Fruit fly (Drosophila melanogaster): ENCODE results near the gene Dd.

Gene Dd

dm6 chrX:21366311-21366990, 42.6 kb upstream of the Dd start (continued):
- peak; percentile 89 for TF ChIP-seq odd (GFP tag; optimal IDR thresholded peaks at IDR 0.05)
- TF ChIP-seq CG12769 (tag; optimal IDR thresholded peaks at IDR 0.05) = peak; percentile 82
- TF ChIP-seq CG3995 (GFP tag; optimal IDR thresholded peaks at IDR 0.05) = peak; percentile 32
- 0 out of 2 replicates have a peak, but pooled peaks have one; percentile 32 for TF ChIP-seq CG11696 (GFP tag; IDR thresholded peaks at IDR 0.05)
- TF ChIP-seq CG6765 (GFP tag; optimal IDR thresholded peaks at IDR 0.05) = peak; percentile 88
- TF ChIP-seq CG12659 (GFP tag; optimal IDR thresholded peaks at IDR 0.05) = peak; percentile 96
- no peak for TF ChIP-seq Myb (GFP tag; optimal IDR thresholded peaks at IDR 0.05)
- peak; percentile 78 for TF ChIP-seq CG2202 (tag; optimal IDR thresholded peaks at IDR 0.05)
- TF ChIP-seq NC2β (GFP tag; optimal IDR thresholded peaks at IDR 0.05) = peak; percentile 17
- TF ChIP-seq CG15514 (GFP tag; optimal IDR thresholded peaks at IDR 0.05) = peak; percentile 83
- peak; percentile 54; the same call in 1 of the 2 replicates for TF ChIP-seq bowl (GFP tag; IDR thresholded peaks at IDR 0.05)
- peak; percentile 16 for TF ChIP-seq slp2 (GFP tag; optimal IDR thresholded peaks at IDR 0.05)
- TF ChIP-seq zf30C (GFP tag; optimal IDR thresholded peaks at IDR 0.05) = no peak
- no peak for TF ChIP-seq Ets97D (GFP tag; optimal IDR thresholded peaks at IDR 0.05)
- peak; percentile 80; the same call in 1 of the 2 replicates for TF ChIP-seq CG17328 (GFP tag; IDR thresholded peaks at IDR 0.05)
- TF ChIP-seq lola (GFP tag; optimal IDR thresholded peaks at IDR 0.05) = peak in 1 of 3 experiments; percentile 88
- TF ChIP-seq CG13894 (tag; optimal IDR thresholded peaks at IDR 0.05) = peak; percentile 92
- TF ChIP-seq ap (GFP tag; IDR thresholded peaks at IDR 0.05) = peak; percentile 57
- peak; percentile 34 for TF ChIP-seq CG16863 (GFP tag; optimal IDR thresholded peaks at IDR 0.05)
- no peak for TF ChIP-seq Hey (tag; optimal IDR thresholded peaks at IDR 0.05)
- peak; percentile 89 for TF ChIP-seq CG9817 (tag; optimal IDR thresholded peaks at IDR 0.05)
- TF ChIP-seq toy (GFP tag; IDR thresholded peaks at IDR 0.05) = no peak
- peak; percentile 4 to 62 for TF ChIP-seq chif (GFP tag; optimal IDR thresholded peaks at IDR 0.05)
- peak; percentile 84 for TF ChIP-seq twi (tag; optimal IDR thresholded peaks at IDR 0.05)
- TF ChIP-seq peb (GFP tag; IDR thresholded peaks at IDR 0.05) = peak; percentile 77
- peak; percentile 80 for TF ChIP-seq kay (GFP tag; optimal IDR thresholded peaks at IDR 0.05)
- TF ChIP-seq br (optimal IDR thresholded peaks at IDR 0.05) = no peak
- TF ChIP-seq pfk (GFP tag; optimal IDR thresholded peaks at IDR 0.05) = peak; percentile 2
- TF ChIP-seq Stat92E (GFP tag; optimal IDR thresholded peaks at IDR 0.05) = peak in 1 of 3 experiments; percentile 78
- TF ChIP-seq al (GFP tag; IDR thresholded peaks at IDR 0.05) = peak; percentile 74
- TF ChIP-seq Gug (GFP tag; IDR thresholded peaks at IDR 0.05) = peak; percentile 89
- peak; percentile 91 for TF ChIP-seq unpg (GFP tag; optimal IDR thresholded peaks at IDR 0.05)
- peak; percentile 82 for TF ChIP-seq stc (GFP tag; IDR thresholded peaks at IDR 0.05)
- no peak for TF ChIP-seq CG14860 (GFP tag; IDR thresholded peaks at IDR 0.05; ENCODE audit: partially characterized antibody)
- peak; percentile 90 for TF ChIP-seq nau (GFP tag; optimal IDR thresholded peaks at IDR 0.05)
- no peak for TF ChIP-seq Bgb (GFP tag; IDR thresholded peaks at IDR 0.05; ENCODE audit: partially characterized antibody)
- peak; percentile 91 for TF ChIP-seq nerfin-1 (tag; optimal IDR thresholded peaks at IDR 0.05)
- peak; percentile 1 for TF ChIP-seq CG8089 (GFP tag; optimal IDR thresholded peaks at IDR 0.05)
- TF ChIP-seq dmrt11E (tag; optimal IDR thresholded peaks at IDR 0.05) = peak; percentile 81
- TF ChIP-seq tx (GFP tag; optimal IDR thresholded peaks at IDR 0.05) = no peak
- TF ChIP-seq cas (GFP tag; IDR thresholded peaks at IDR 0.05) = peak; percentile 50; the same call in 1 of the 2 replicates
- no peak for TF ChIP-seq her (GFP tag; optimal IDR thresholded peaks at IDR 0.05)
- peak; percentile 92 for TF ChIP-seq Ssrp (tag; optimal IDR thresholded peaks at IDR 0.05)
- TF ChIP-seq slou (GFP tag; optimal IDR thresholded peaks at IDR 0.05) = peak; percentile 70
- TF ChIP-seq MESR4 (GFP tag; optimal IDR thresholded peaks at IDR 0.05) = peak; percentile 9
- TF ChIP-seq CG15601 (tag; optimal IDR thresholded peaks at IDR 0.05) = peak; percentile 92
- peak; percentile 93 for TF ChIP-seq PHDP (tag; optimal IDR thresholded peaks at IDR 0.05)
- TF ChIP-seq hkb (optimal IDR thresholded peaks at IDR 0.05) = no peak
- peak; percentile 92 for TF ChIP-seq hkb (GFP tag; IDR thresholded peaks at IDR 0.05)

Data from whole organism, embryonic.